Worm (Caenorhabditis elegans) whole organism, midembryonic: Measurements from ENCODE around the gene mks-1.

Source experiments
- T22C8.4 ChIP-seq: fragments of 200-800 bp; sonication (Bioruptor generic); IDR thresholded peaks from 2 replicates; pipeline ENCODE4 v1.3.6; 2022; ENCODE audit warnings: missing genetic modification characterization, missing compliant biosample characterization
- cog-1 ChIP-seq: sonication (generic microtip); optimal IDR thresholded peaks from 2 replicates; lab custom pipeline; 2016; ENCODE audit warnings: missing genetic modification characterization, missing compliant biosample characterization
- flt-1 ChIP-seq: fragments of 200-800 bp; sonication (Bioruptor generic); IDR thresholded peaks from 2 replicates; pipeline ENCODE4 v1.3.6; 2022; ENCODE audit warnings: missing genetic modification characterization, missing compliant biosample characterization
- klf-2 ChIP-seq: fragments of 200-800 bp; sonication (Bioruptor generic); conservative IDR thresholded peaks from 2 replicates; pipeline ENCODE4 v1.3.6; 2022; ENCODE audit warnings: missing genetic modification reagents, missing genetic modification characterization, missing compliant biosample characterization
- med-1 ChIP-seq: sonication (generic microtip); optimal IDR thresholded peaks from 2 replicates; lab custom pipeline; 2017; ENCODE audit warnings: missing genetic modification characterization, mild to moderate bottlenecking, missing compliant biosample characterization, antibody characterized with exemption, missing genetic modification reagents; ENCODE audit not compliant: insufficient read depth
- ref-1 ChIP-seq: fragments of 200-800 bp; sonication (Bioruptor generic); conservative IDR thresholded peaks from 2 replicates; pipeline ENCODE4 v1.3.6; 2022; ENCODE audit warnings: missing genetic modification reagents, missing genetic modification characterization, missing compliant biosample characterization
- tab-1 ChIP-seq: fragments of 200-800 bp; sonication (Bioruptor generic); IDR thresholded peaks from 2 replicates; pipeline ENCODE4 v1.3.6; 2022; ENCODE audit warnings: missing genetic modification characterization, missing compliant biosample characterization
- ztf-23 ChIP-seq: fragments of 200-800 bp; sonication (Bioruptor generic); IDR thresholded peaks from 2 replicates; pipeline ENCODE4 v1.3.6; 2022; ENCODE audit warnings: missing genetic modification reagents, missing genetic modification characterization, missing compliant biosample characterization
- ztf-29 ChIP-seq: fragments of 200-800 bp; sonication (Bioruptor generic); IDR thresholded peaks from 2 replicates; pipeline ENCODE4 v1.3.6; 2022; ENCODE audit warnings: missing genetic modification reagents, missing genetic modification characterization, missing compliant biosample characterization

Gene mks-1

ce11 chrIII:3183377-3183776 is 2.7 kb upstream of the mks-1 start, which contains the start of gene lmtr-5:
Gene lmtr-5, plus strand, starts transcription at chrIII:3183677.
- TF ChIP-seq ref-1 (no peak), klf-2 (GFP tag; lab: Robert Waterston, UW) (no peak)

ce11 chrIII:3185232-3185631 is 848 bp upstream of the mks-1 start:
- TF ChIP-seq ztf-23 (GFP tag; lab: Robert Waterston, UW) (no peak), flt-1 (no peak), klf-2 (GFP tag; lab: Robert Waterston, UW) (no peak), T22C8.4 (no peak), med-1 (GFP tag; lab: Kevin White, UChicago) (no peak), cog-1 (tag; lab: Kevin White, UChicago) (no peak), ztf-29 (no peak), ref-1 (no peak), tab-1 (GFP tag; lab: Robert Waterston, UW) (no peak)

- TF ChIP-seq ztf-29: no peak
Measured at ce11 chrIII:3188564-3188963, 2.5 kb downstream of the mks-1 start.

- TF ChIP-seq ref-1: no peak
- TF ChIP-seq ztf-29: no peak
- no peak for TF ChIP-seq tab-1 (GFP tag; lab: Robert Waterston, UW)
- TF ChIP-seq klf-2 (GFP tag; lab: Robert Waterston, UW): no peak
- TF ChIP-seq med-1 (GFP tag; lab: Kevin White, UChicago): no peak
- TF ChIP-seq flt-1: no peak
- no peak for TF ChIP-seq cog-1 (tag; lab: Kevin White, UChicago)
Measured at ce11 chrIII:3190660-3191059, 4.6 kb downstream of the mks-1 start.

- TF ChIP-seq cog-1 (tag; lab: Kevin White, UChicago): no peak
- no peak for TF ChIP-seq ztf-23 (GFP tag; lab: Robert Waterston, UW)
- TF ChIP-seq tab-1 (GFP tag; lab: Robert Waterston, UW): no peak
- no peak for TF ChIP-seq med-1 (GFP tag; lab: Kevin White, UChicago)
- TF ChIP-seq flt-1: no peak
- TF ChIP-seq T22C8.4: no peak
- no peak for TF ChIP-seq ztf-29
- TF ChIP-seq ref-1: no peak
- TF ChIP-seq klf-2 (GFP tag; lab: Robert Waterston, UW): no peak
Measured at ce11 chrIII:3191195-3191594, 5.1 kb downstream of the mks-1 start, which contains the start of gene R148.8. Gene R148.8, plus strand, starts transcription at chrIII:3191495.

ce11 chrIII:3191729-3192128 is 5.6 kb downstream of the mks-1 start:
- TF ChIP-seq klf-2 (GFP tag; lab: Robert Waterston, UW): no peak
- TF ChIP-seq cog-1 (tag; lab: Kevin White, UChicago): no peak
- TF ChIP-seq T22C8.4: no peak
- TF ChIP-seq med-1 (GFP tag; lab: Kevin White, UChicago): no peak
- TF ChIP-seq ztf-23 (GFP tag; lab: Robert Waterston, UW): no peak
- no peak for TF ChIP-seq flt-1
- TF ChIP-seq ztf-29: no peak
- TF ChIP-seq tab-1 (GFP tag; lab: Robert Waterston, UW): no peak
- no peak for TF ChIP-seq ref-1

- TF ChIP-seq tab-1 (GFP tag; lab: Robert Waterston, UW) (no peak), flt-1 (no peak), ref-1 (no peak), med-1 (GFP tag; lab: Kevin White, UChicago) (no peak), ztf-23 (GFP tag; lab: Robert Waterston, UW) (no peak), T22C8.4 (no peak), ztf-29 (no peak), cog-1 (tag; lab: Kevin White, UChicago) (no peak), klf-2 (GFP tag; lab: Robert Waterston, UW) (no peak)
Measured at ce11 chrIII:3197904-3198303, 11.8 kb downstream of the mks-1 start.

- no peak for TF ChIP-seq T22C8.4
Measured at ce11 chrIII:3198307-3198706, 12.2 kb downstream of the mks-1 start, which contains the start of gene R148.7. Gene R148.7, minus strand, starts transcription at chrIII:3198407.

- TF ChIP-seq ref-1 (no peak), tab-1 (GFP tag; lab: Robert Waterston, UW) (no peak), T22C8.4 (no peak), flt-1 (no peak), med-1 (GFP tag; lab: Kevin White, UChicago) (no peak), klf-2 (GFP tag; lab: Robert Waterston, UW) (no peak), ztf-29 (no peak), ztf-23 (GFP tag; lab: Robert Waterston, UW) (no peak), cog-1 (tag; lab: Kevin White, UChicago) (no peak)
Measured at ce11 chrIII:3199416-3199815, 13.3 kb downstream of the mks-1 start, which contains the start of gene heh-1. Gene heh-1, minus strand, starts transcription at chrIII:3199516.

ce11 chrIII:3200563-3200962 is 14.5 kb downstream of the mks-1 start:
- TF ChIP-seq flt-1 (0 out of 2 replicates have a peak, but pooled peaks have one; percentile 25), med-1 (GFP tag; lab: Kevin White, UChicago) (no peak)

- TF ChIP-seq klf-2 (GFP tag; lab: Robert Waterston, UW) (no peak), ztf-29 (no peak), ref-1 (no peak), cog-1 (tag; lab: Kevin White, UChicago) (no peak), T22C8.4 (no peak), tab-1 (GFP tag; lab: Robert Waterston, UW) (no peak), ztf-23 (GFP tag; lab: Robert Waterston, UW) (no peak), flt-1 (no peak), med-1 (GFP tag; lab: Kevin White, UChicago) (no peak)
Measured at ce11 chrIII:3203589-3203988, 17.5 kb downstream of the mks-1 start.
